Fruit fly (Drosophila melanogaster) whole organism, wandering third instar larva: ENCODE data around the gene Sfp35C.

Experiments
- Dfd ChIP-seq: fragments of >200 bp; optimal IDR thresholded peaks from 2 replicates; lab custom pipeline; 2017; ENCODE audit warnings: missing biosample characterization, missing genetic modification characterization
- Hr78 ChIP-seq: fragments of >200 bp; optimal IDR thresholded peaks from 2 replicates; lab custom pipeline; 2017; ENCODE audit warnings: missing biosample characterization, missing genetic modification characterization
- Rel ChIP-seq, 2 experiments: fragments of 200-800 bp; sonication (Bioruptor generic) in 1 of 2; optimal IDR thresholded peaks; 2 replicates in 1 of 2; 3 replicates in 1 of 2; lab custom pipeline; 2016 to 2019; ENCODE audit warnings: mild to moderate bottlenecking in 2 of 2, missing biosample characterization in 2 of 2, missing genetic modification characterization in 2 of 2, moderate library complexity in 1 of 2
- br ChIP-seq: fragments of 200-800 bp; sonication (Bioruptor generic); optimal IDR thresholded peaks from 2 replicates; lab custom pipeline; 2016; ENCODE audit warnings: missing biosample characterization, missing genetic modification characterization
- sv ChIP-seq: fragments of 200-800 bp; sonication (Bioruptor generic); optimal IDR thresholded peaks from 3 replicates; lab custom pipeline; 2016; ENCODE audit warnings: missing biosample characterization, missing genetic modification characterization

DNA sequence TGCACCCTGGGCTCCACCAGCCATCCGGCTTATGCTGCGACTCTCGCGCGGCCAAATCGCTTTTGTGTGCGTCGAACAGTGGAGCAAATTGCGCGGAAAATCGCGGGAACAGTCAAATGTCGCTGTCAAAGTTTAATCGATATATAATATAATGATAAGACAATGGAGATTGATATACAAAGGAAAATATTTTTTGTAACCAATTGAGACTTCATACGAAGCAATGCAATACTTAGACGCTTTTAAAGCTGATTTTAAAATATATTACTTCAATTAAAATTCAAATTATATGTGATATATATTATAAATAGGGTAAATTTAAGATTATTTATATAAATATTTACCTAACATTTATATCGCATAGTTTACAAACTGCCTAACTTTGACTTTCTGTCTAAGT, 9.6 kb upstream of the Sfp35C start:
- no peak for TF ChIP-seq Hr78 (GFP tag; lab: Kevin White, UChicago)
- no peak for TF ChIP-seq Dfd (GFP tag; lab: Kevin White, UChicago)
- TF ChIP-seq br (GFP tag; lab: Kevin White, UChicago) = no peak
- TF ChIP-seq Rel (GFP tag; optimal IDR thresholded peaks at IDR 0.05; lab: Kevin White, UChicago) = no peak
- TF ChIP-seq Rel (tag; optimal IDR thresholded peaks at IDR 0.05; lab: Kevin White, UChicago) = no peak
- TF ChIP-seq sv = no peak
